Worm (Caenorhabditis elegans): ENCODE results near the gene C08E3.14.
A peak's percentile ranks its signal among the peaks of the same experiment; 100 is the strongest.

Gene C08E3.14

DNA sequence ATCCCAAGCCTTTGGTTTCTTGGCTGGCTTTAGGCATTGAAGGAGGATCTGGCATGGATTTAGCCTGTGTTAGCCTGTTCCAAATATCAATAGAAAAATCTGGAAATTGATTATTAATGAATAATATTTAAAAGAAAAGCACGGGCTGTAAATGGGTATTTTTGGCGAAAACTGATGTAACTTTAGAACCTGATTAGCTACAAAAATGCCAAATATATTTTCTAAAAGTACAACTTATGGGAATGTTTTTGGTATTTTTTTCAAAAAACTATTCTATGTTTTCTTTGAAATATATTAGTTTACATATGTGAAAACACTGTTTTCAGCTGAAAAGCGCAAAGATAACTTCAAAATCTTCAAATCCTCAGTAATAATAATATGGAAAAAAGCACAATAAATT, 25.1 kb upstream of the C08E3.14 start, which contains the start of gene bath-26:
Gene bath-26, minus strand, starts transcription at position 101 of the 400 bp plus-strand sequence.
- TF ChIP-seq dmd-4 (tag; optimal IDR thresholded peaks at IDR 0.05) (no peak), elt-3 (tag; optimal IDR thresholded peaks at IDR 0.05) (no peak), alr-1 (tag; optimal IDR thresholded peaks at IDR 0.05) (no peak), zag-1 (tag; optimal IDR thresholded peaks at IDR 0.05) (no peak), fos-1 (tag; optimal IDR thresholded peaks at IDR 0.05) (no peak), blmp-1 (tag; optimal IDR thresholded peaks at IDR 0.05; ENCODE audit: insufficient read depth) (no peak), sem-4 (tag; optimal IDR thresholded peaks at IDR 0.05) (no peak), snpc-4 (tag; optimal IDR thresholded peaks at IDR 0.05) (no peak), lin-13 (GFP tag; optimal IDR thresholded peaks at IDR 0.05) (no peak)

DNA sequence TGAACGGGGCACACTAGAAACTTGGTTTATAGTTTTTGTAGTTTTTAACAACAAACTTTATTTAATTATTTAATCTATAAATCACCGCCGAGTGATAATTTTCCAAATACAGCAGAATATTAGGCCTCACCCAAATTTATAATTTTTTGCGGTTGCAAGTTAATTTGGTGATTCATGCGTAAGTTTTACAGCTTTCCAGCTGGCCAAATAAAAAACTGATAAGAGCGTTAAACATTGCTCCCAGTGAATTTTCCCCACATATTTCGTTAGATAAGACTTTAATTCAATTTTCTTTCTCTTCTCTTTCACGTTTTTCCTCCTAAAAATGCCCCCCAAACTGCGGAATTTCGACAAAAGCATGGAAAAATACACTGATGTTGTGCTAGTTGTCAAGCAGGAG, 24.3 kb upstream of the C08E3.14 start, which contains the start of gene bath-47:
Gene bath-47, plus strand, starts transcription at position 305 of the 400 bp plus-strand sequence.
- peak; percentile 67 for TF ChIP-seq fos-1 (tag; optimal IDR thresholded peaks at IDR 0.05)
- TF ChIP-seq nhr-10 (tag; optimal IDR thresholded peaks at IDR 0.05): no peak
- no peak for TF ChIP-seq nhr-6 (tag; optimal IDR thresholded peaks at IDR 0.05)
- TF ChIP-seq nhr-77 (tag; optimal IDR thresholded peaks at IDR 0.05): no peak
- TF ChIP-seq crh-2 (tag; optimal IDR thresholded peaks at IDR 0.05): no peak
- no peak for TF ChIP-seq ztf-1 (GFP tag; conservative IDR thresholded peaks at IDR 0.05)

DNA sequence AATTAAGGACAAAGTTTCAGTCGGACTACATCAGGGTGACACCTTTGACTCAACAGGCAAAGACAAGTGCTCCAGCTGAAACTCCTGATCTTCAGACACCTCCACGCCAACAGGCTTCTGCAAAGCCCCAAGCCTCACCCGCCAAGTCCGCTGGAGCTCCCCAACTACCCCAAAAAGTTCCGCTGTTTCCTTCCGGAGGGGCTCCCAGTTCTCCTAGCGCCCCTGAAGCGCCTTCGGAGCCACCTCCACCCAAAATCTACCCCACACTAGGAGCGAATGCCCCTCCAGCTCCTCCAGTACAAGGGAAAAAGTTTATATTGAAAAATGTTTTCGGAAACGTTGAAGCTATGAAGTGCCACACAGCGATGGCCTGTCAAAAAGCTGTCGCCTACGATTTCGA, 22.7 kb upstream of the C08E3.14 start:
- no peak for TF ChIP-seq ama-1 (optimal IDR thresholded peaks at IDR 0.05)
- TF ChIP-seq dmd-4 (tag; optimal IDR thresholded peaks at IDR 0.05): no peak
- no peak for TF ChIP-seq sma-9 (GFP tag; optimal IDR thresholded peaks at IDR 0.05)
- no peak for TF ChIP-seq sma-9 (tag; optimal IDR thresholded peaks at IDR 0.05)
- no peak for TF ChIP-seq nhr-77 (tag; optimal IDR thresholded peaks at IDR 0.05)
- TF ChIP-seq unc-62 (GFP tag; optimal IDR thresholded peaks at IDR 0.05): no peak
- no peak for TF ChIP-seq elt-3 (tag; optimal IDR thresholded peaks at IDR 0.05)
- no peak for TF ChIP-seq nhr-12 (tag; optimal IDR thresholded peaks at IDR 0.05)
- no peak for TF ChIP-seq blmp-1 (tag; optimal IDR thresholded peaks at IDR 0.05; ENCODE audit: insufficient read depth)
- no peak for TF ChIP-seq mbf-1 (tag; optimal IDR thresholded peaks at IDR 0.05)
- no peak for TF ChIP-seq fos-1 (tag; optimal IDR thresholded peaks at IDR 0.05)
- TF ChIP-seq elt-1 (tag; optimal IDR thresholded peaks at IDR 0.05): no peak
- TF ChIP-seq ZK546.5 (tag; optimal IDR thresholded peaks at IDR 0.05): no peak
- no peak for TF ChIP-seq gmeb-1 (tag; optimal IDR thresholded peaks at IDR 0.05)
- TF ChIP-seq R02D3.7 (tag; optimal IDR thresholded peaks at IDR 0.05): no peak
- TF ChIP-seq ztf-1 (GFP tag; conservative IDR thresholded peaks at IDR 0.05): no peak
- TF ChIP-seq F13H6.1 (tag; optimal IDR thresholded peaks at IDR 0.05): no peak

DNA sequence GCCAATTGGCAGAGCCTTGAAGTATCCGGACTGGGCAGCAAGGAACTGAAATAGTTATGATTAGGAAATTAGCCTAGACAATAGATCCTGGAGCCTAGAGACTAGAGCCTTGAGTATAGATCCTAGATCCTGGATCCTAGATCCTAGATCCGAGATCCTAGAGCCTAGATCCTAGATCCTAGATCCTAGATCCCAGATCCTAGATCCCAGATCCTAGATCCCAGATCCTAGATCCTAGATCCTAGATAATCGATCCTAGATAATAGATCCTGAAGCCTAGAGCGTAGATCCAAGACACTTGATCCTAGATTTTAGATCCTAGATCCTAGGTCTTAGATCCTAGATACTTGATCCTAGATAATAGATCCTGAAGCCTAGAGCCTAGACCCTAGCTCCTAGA, 20.8 kb upstream of the C08E3.14 start:
- TF ChIP-seq dmd-4 (tag; optimal IDR thresholded peaks at IDR 0.05) (no peak), nhr-25 (tag; optimal IDR thresholded peaks at IDR 0.05) (no peak), gmeb-1 (tag; optimal IDR thresholded peaks at IDR 0.05) (no peak), nhr-6 (tag; optimal IDR thresholded peaks at IDR 0.05) (no peak), nhr-237 (tag; optimal IDR thresholded peaks at IDR 0.05) (no peak), R02D3.7 (tag; optimal IDR thresholded peaks at IDR 0.05) (no peak), fos-1 (tag; optimal IDR thresholded peaks at IDR 0.05) (no peak), sma-9 (GFP tag; optimal IDR thresholded peaks at IDR 0.05) (no peak), sma-9 (tag; optimal IDR thresholded peaks at IDR 0.05) (no peak), mdl-1 (tag; optimal IDR thresholded peaks at IDR 0.05) (no peak), nhr-11 (tag; optimal IDR thresholded peaks at IDR 0.05) (no peak), unc-55 (GFP tag; optimal IDR thresholded peaks at IDR 0.05) (no peak), snpc-4 (tag; optimal IDR thresholded peaks at IDR 0.05) (no peak), F13H6.1 (tag; optimal IDR thresholded peaks at IDR 0.05) (no peak)

DNA sequence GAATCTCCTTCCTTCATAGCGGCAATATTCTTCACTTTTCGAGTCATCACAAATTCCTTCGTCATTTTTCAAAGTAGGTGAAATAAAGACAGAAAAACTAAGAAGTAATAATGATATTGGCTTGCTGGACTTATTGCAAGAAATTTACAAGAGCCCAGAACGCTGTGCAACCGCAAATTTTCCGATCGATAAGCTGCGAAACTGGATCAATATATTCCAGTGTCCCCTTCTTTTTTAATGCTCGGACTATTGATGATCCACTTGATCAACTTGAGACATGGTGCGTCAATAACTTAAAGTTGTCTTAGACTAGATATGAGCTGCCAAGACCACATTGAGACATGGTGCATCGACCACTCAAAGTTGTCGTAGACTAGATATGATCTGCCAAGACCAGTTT, 19.7 kb upstream of the C08E3.14 start, which contains the start of gene bath-33:
Gene bath-33, minus strand, starts transcription at position 101 of the 400 bp plus-strand sequence.
- TF ChIP-seq sma-9 (GFP tag; optimal IDR thresholded peaks at IDR 0.05): no peak
- no peak for TF ChIP-seq sma-9 (tag; optimal IDR thresholded peaks at IDR 0.05)
- no peak for TF ChIP-seq ceh-16 (tag; optimal IDR thresholded peaks at IDR 0.05)
- no peak for TF ChIP-seq snpc-4 (tag; optimal IDR thresholded peaks at IDR 0.05)
- TF ChIP-seq F13H6.1 (tag; optimal IDR thresholded peaks at IDR 0.05): no peak
- no peak for TF ChIP-seq egl-27 (tag; optimal IDR thresholded peaks at IDR 0.05)
- TF ChIP-seq nhr-129 (tag; optimal IDR thresholded peaks at IDR 0.05): no peak
- TF ChIP-seq lin-13 (GFP tag; optimal IDR thresholded peaks at IDR 0.05): no peak
- TF ChIP-seq mdl-1 (tag; optimal IDR thresholded peaks at IDR 0.05): no peak
- no peak for TF ChIP-seq nhr-237 (tag; optimal IDR thresholded peaks at IDR 0.05)
- TF ChIP-seq R02D3.7 (tag; optimal IDR thresholded peaks at IDR 0.05): no peak
- TF ChIP-seq ztf-4 (tag; optimal IDR thresholded peaks at IDR 0.05): no peak
